Worm (Caenorhabditis elegans): ENCODE data around the gene T22C8.1.

- TF ChIP-seq lsy-2 (tag; optimal IDR thresholded peaks at IDR 0.05) (no peak), nhr-28 (tag; optimal IDR thresholded peaks at IDR 0.05) (no peak), pqm-1 (tag; optimal IDR thresholded peaks at IDR 0.05) (no peak), ama-1 (optimal IDR thresholded peaks at IDR 0.05) (no peak), nhr-11 (tag; optimal IDR thresholded peaks at IDR 0.05) (no peak), ces-1 (GFP tag; optimal IDR thresholded peaks at IDR 0.05) (no peak), ceh-82 (tag; optimal IDR thresholded peaks at IDR 0.05) (no peak), fos-1 (tag; optimal IDR thresholded peaks at IDR 0.05) (no peak), dsc-1 (tag; optimal IDR thresholded peaks at IDR 0.05) (no peak), ztf-4 (tag; optimal IDR thresholded peaks at IDR 0.05) (no peak), unc-62 (GFP tag; optimal IDR thresholded peaks at IDR 0.05) (no peak), ztf-11 (tag; optimal IDR thresholded peaks at IDR 0.05) (no peak)
Observed at ce11 chrII:8617516-8617915, 4.9 kb downstream of the T22C8.1 start, which contains the start of gene chhy-1.
